Worm (Caenorhabditis elegans) whole organism, young adult: ENCODE results near the gene sma-5.

ENCODE experiments used
- B0261.1 ChIP-seq: sonication (generic microtip); optimal IDR thresholded peaks from 2 replicates; lab custom pipeline; 2016; ENCODE audit warnings: mild to moderate bottlenecking, missing genetic modification characterization, moderate library complexity, missing compliant biosample characterization
- F23B12.7 ChIP-seq: sonication (generic microtip); optimal IDR thresholded peaks from 2 replicates; lab custom pipeline; 2017; ENCODE audit warnings: missing genetic modification characterization, mild to moderate bottlenecking, missing compliant biosample characterization, antibody characterized with exemption, moderate library complexity; ENCODE audit not compliant: insufficient read depth
- F55B11.4 ChIP-seq: sonication (generic microtip); optimal IDR thresholded peaks from 2 replicates; lab custom pipeline; 2016; ENCODE audit warnings: missing compliant biosample characterization, missing genetic modification characterization, borderline replicate concordance; ENCODE audit not compliant: insufficient read depth
- F57A8.1 ChIP-seq: fragments of 200-800 bp; sonication (Bioruptor generic); optimal IDR thresholded peaks from 2 replicates; lab custom pipeline; 2018; ENCODE audit warnings: mild to moderate bottlenecking, missing genetic modification characterization, moderate library complexity, missing compliant biosample characterization
- Y67H2A.10 ChIP-seq: fragments of 200-800 bp; sonication (Bioruptor generic); conservative IDR thresholded peaks from 2 replicates; pipeline ENCODE4 v1.3.6; 2022; ENCODE audit warnings: missing genetic modification reagents, missing genetic modification characterization, missing compliant biosample characterization
- Y95B8A.8 ChIP-seq: fragments of 200-800 bp; sonication (Bioruptor generic); IDR thresholded peaks from 2 replicates; pipeline ENCODE4 v1.3.6; 2022; ENCODE audit warnings: missing genetic modification reagents, missing genetic modification characterization, missing compliant biosample characterization
- ZK185.1 ChIP-seq: sonication (generic microtip); optimal IDR thresholded peaks from 2 replicates; lab custom pipeline; 2016; ENCODE audit warnings: mild to moderate bottlenecking, missing genetic modification characterization, missing compliant biosample characterization; ENCODE audit not compliant: poor library complexity, severe bottlenecking
- akir-1 ChIP-seq: fragments of 200-800 bp; sonication (Bioruptor generic); optimal IDR thresholded peaks from 2 replicates; lab custom pipeline; 2018; ENCODE audit warnings: mild to moderate bottlenecking, missing genetic modification characterization, moderate library complexity, missing compliant biosample characterization
- aptf-2 ChIP-seq: fragments of 200-800 bp; sonication (Bioruptor generic); conservative IDR thresholded peaks from 2 replicates; pipeline ENCODE4 v1.3.6; 2022; ENCODE audit warnings: missing genetic modification reagents, missing genetic modification characterization, missing compliant biosample characterization
- attf-5 ChIP-seq: fragments of 200-800 bp; sonication (Bioruptor generic); optimal IDR thresholded peaks from 2 replicates; lab custom pipeline; 2018; ENCODE audit warnings: mild to moderate bottlenecking, missing genetic modification characterization, missing compliant biosample characterization
- ceh-27 ChIP-seq: fragments of 200-800 bp; sonication (Bioruptor generic); optimal IDR thresholded peaks from 2 replicates; lab custom pipeline; 2018; ENCODE audit warnings: mild to moderate bottlenecking, missing genetic modification characterization, moderate library complexity, missing compliant biosample characterization
- ceh-40 ChIP-seq: fragments of 200-800 bp; sonication (Bioruptor generic); IDR thresholded peaks from 2 replicates; pipeline ENCODE4 v1.3.6; 2022; ENCODE audit warnings: missing genetic modification characterization, missing compliant biosample characterization
- ceh-58 ChIP-seq: fragments of 200-800 bp; sonication (Bioruptor generic); IDR thresholded peaks from 2 replicates; pipeline ENCODE4 v1.3.6; 2022; ENCODE audit warnings: missing genetic modification characterization, missing compliant biosample characterization
- ceh-91 ChIP-seq: fragments of 200-800 bp; sonication (Bioruptor generic); IDR thresholded peaks from 2 replicates; pipeline ENCODE4 v1.3.6; 2022; ENCODE audit warnings: missing genetic modification reagents, missing genetic modification characterization, missing compliant biosample characterization
- chd-7 ChIP-seq: sonication (generic microtip); optimal IDR thresholded peaks from 2 replicates; lab custom pipeline; 2016; ENCODE audit warnings: mild to moderate bottlenecking, missing genetic modification characterization, moderate library complexity, missing compliant biosample characterization
- egl-18 ChIP-seq: fragments of 200-800 bp; sonication (Bioruptor generic); IDR thresholded peaks from 2 replicates; pipeline ENCODE4 v1.3.6; 2022; ENCODE audit warnings: missing genetic modification reagents, missing genetic modification characterization, missing compliant biosample characterization
- egl-44 ChIP-seq: fragments of 200-800 bp; sonication (Bioruptor generic); IDR thresholded peaks from 2 replicates; pipeline ENCODE4 v1.3.6; 2022; ENCODE audit warnings: missing genetic modification reagents, missing genetic modification characterization, missing compliant biosample characterization
- fkh-3 ChIP-seq: sonication (generic microtip); optimal IDR thresholded peaks from 2 replicates; lab custom pipeline; 2016; ENCODE audit warnings: mild to moderate bottlenecking, missing genetic modification characterization, missing compliant biosample characterization
- him-1 ChIP-seq: sonication (generic microtip); optimal IDR thresholded peaks from 2 replicates; lab custom pipeline; 2016; ENCODE audit warnings: missing genotype, missing genetic modification reagents, missing genetic modification characterization, missing compliant biosample characterization
- hlh-26 ChIP-seq: fragments of 200-800 bp; sonication (Bioruptor generic); conservative IDR thresholded peaks from 2 replicates; pipeline ENCODE4 v1.3.6; 2022; ENCODE audit warnings: missing genetic modification reagents, missing genetic modification characterization, missing compliant biosample characterization
- hmg-20 ChIP-seq: fragments of 200-800 bp; sonication (Bioruptor generic); IDR thresholded peaks from 2 replicates; pipeline ENCODE4 v1.3.6; 2022; ENCODE audit warnings: missing genetic modification reagents, missing genetic modification characterization, missing compliant biosample characterization
- let-526 ChIP-seq: fragments of 200-800 bp; sonication (Bioruptor generic); IDR thresholded peaks from 2 replicates; pipeline ENCODE4 v1.3.6; 2022; ENCODE audit warnings: missing genetic modification reagents, missing genetic modification characterization, missing compliant biosample characterization
- let-607 ChIP-seq, 2 experiments: fragments of 200-800 bp in 1 of 2; sonication (Bioruptor generic) in 1 of 2; sonication (generic microtip) in 1 of 2; optimal IDR thresholded peaks; 2 replicates each; lab custom pipeline; 2016 to 2018; ENCODE audit warnings: mild to moderate bottlenecking in 2 of 2, missing compliant biosample characterization in 2 of 2, missing genetic modification characterization in 2 of 2, moderate library complexity in 2 of 2, missing genotype in 1 of 2
- lin-26 ChIP-seq: fragments of 200-800 bp; sonication (Bioruptor generic); IDR thresholded peaks from 2 replicates; pipeline ENCODE4 v1.3.6; 2022; ENCODE audit warnings: missing genetic modification reagents, missing genetic modification characterization, missing compliant biosample characterization
- lin-40 ChIP-seq: sonication (generic microtip); optimal IDR thresholded peaks from 2 replicates; lab custom pipeline; 2016; ENCODE audit warnings: missing genetic modification characterization, mild to moderate bottlenecking, missing compliant biosample characterization, missing genotype, missing genetic modification reagents
- lir-1 ChIP-seq: fragments of 200-800 bp; sonication (Bioruptor generic); conservative IDR thresholded peaks from 2 replicates; pipeline ENCODE4 v1.3.6; 2022; ENCODE audit warnings: missing genetic modification reagents, missing genetic modification characterization, missing compliant biosample characterization
- lsy-27 ChIP-seq: sonication (generic microtip); optimal IDR thresholded peaks from 2 replicates; lab custom pipeline; 2017; ENCODE audit warnings: missing genetic modification characterization, mild to moderate bottlenecking, missing compliant biosample characterization, antibody characterized with exemption, missing genotype, borderline replicate concordance; ENCODE audit not compliant: insufficient read depth
- mel-28 ChIP-seq: sonication (generic microtip); optimal IDR thresholded peaks from 2 replicates; lab custom pipeline; 2016; ENCODE audit warnings: borderline replicate concordance, mild to moderate bottlenecking, missing genetic modification characterization, missing compliant biosample characterization
- mes-4 ChIP-seq: sonication (generic microtip); optimal IDR thresholded peaks from 2 replicates; lab custom pipeline; 2016; ENCODE audit warnings: missing genotype, missing genetic modification characterization, missing compliant biosample characterization
- mxl-1 ChIP-seq: sonication (generic microtip); optimal IDR thresholded peaks from 2 replicates; lab custom pipeline; 2016; ENCODE audit warnings: missing genetic modification characterization, missing compliant biosample characterization
- nfyb-1 ChIP-seq: fragments of 200-800 bp; sonication (Bioruptor generic); IDR thresholded peaks from 2 replicates; pipeline ENCODE4 v1.3.6; 2022; ENCODE audit warnings: missing genetic modification reagents, missing genetic modification characterization, missing compliant biosample characterization
- nhr-179 ChIP-seq: sonication (generic microtip); optimal IDR thresholded peaks from 2 replicates; lab custom pipeline; 2016; ENCODE audit warnings: mild to moderate bottlenecking, missing genetic modification characterization, missing compliant biosample characterization
- nhr-90 ChIP-seq: sonication (generic microtip); optimal IDR thresholded peaks from 2 replicates; lab custom pipeline; 2016; ENCODE audit warnings: missing genotype, mild to moderate bottlenecking, missing genetic modification characterization, missing compliant biosample characterization
- pha-4 ChIP-seq: fragments of 150-350 bp; sonication (generic microtip); optimal IDR thresholded peaks from 2 replicates; lab custom pipeline; 2014; ENCODE audit warnings: missing biosample characterization, missing genetic modification reagents, missing genetic modification characterization
- rcor-1 ChIP-seq: fragments of 200-800 bp; sonication (Bioruptor generic); IDR thresholded peaks from 2 replicates; pipeline ENCODE4 v1.3.6; 2022; ENCODE audit warnings: missing genetic modification reagents, missing genetic modification characterization, missing compliant biosample characterization
- rec-8 ChIP-seq, 2 experiments: sonication (generic microtip); optimal IDR thresholded peaks; 2 replicates each; lab custom pipeline; 2016; ENCODE audit warnings: mild to moderate bottlenecking in 2 of 2, missing genetic modification characterization in 2 of 2, missing genetic modification reagents in 2 of 2, missing genotype in 2 of 2, missing biosample characterization in 1 of 2, missing compliant biosample characterization in 1 of 2, moderate library complexity in 1 of 2
- sdz-38 ChIP-seq: sonication (generic microtip); optimal IDR thresholded peaks from 2 replicates; lab custom pipeline; 2016; ENCODE audit warnings: missing genotype, missing genetic modification characterization, missing compliant biosample characterization
- sea-2 ChIP-seq: fragments of 200-800 bp; sonication (Bioruptor generic); IDR thresholded peaks from 2 replicates; pipeline ENCODE4 v1.3.6; 2022; ENCODE audit warnings: missing genetic modification characterization, missing compliant biosample characterization
- tlf-1 ChIP-seq: fragments of 200-800 bp; sonication (Bioruptor generic); optimal IDR thresholded peaks from 2 replicates; lab custom pipeline; 2018; ENCODE audit warnings: mild to moderate bottlenecking, missing genetic modification characterization, missing compliant biosample characterization
- zim-3 ChIP-seq: sonication (generic microtip); optimal IDR thresholded peaks from 2 replicates; lab custom pipeline; 2017; ENCODE audit warnings: mild to moderate bottlenecking, missing genetic modification characterization, moderate library complexity, missing compliant biosample characterization
- ztf-22 ChIP-seq: fragments of 200-800 bp; sonication (Bioruptor generic); optimal IDR thresholded peaks from 2 replicates; lab custom pipeline; 2018; ENCODE audit warnings: mild to moderate bottlenecking, missing genetic modification characterization, moderate library complexity, missing compliant biosample characterization
- ztf-26 ChIP-seq: sonication (generic microtip); optimal IDR thresholded peaks from 2 replicates; lab custom pipeline; 2017; ENCODE audit warnings: missing genetic modification characterization, missing compliant biosample characterization
- ztf-28 ChIP-seq: fragments of 200-800 bp; sonication (Bioruptor generic); IDR thresholded peaks from 2 replicates; pipeline ENCODE4 v1.3.6; 2022; ENCODE audit warnings: missing genetic modification reagents, missing genetic modification characterization, missing compliant biosample characterization

sma-5 gene

ce11 chrX:12005499-12005959 is at the start of gene sma-5:
Gene sma-5, minus strand, starts transcription at chrX:12005549.
- TF ChIP-seq egl-44 (GFP tag; lab: Robert Waterston, UW) (no peak), egl-18 (GFP tag; lab: Robert Waterston, UW) (no peak), zim-3 (no peak), B0261.1 (tag; lab: Kevin White, UChicago) (no peak)

- no peak for TF ChIP-seq nhr-90
- no peak for TF ChIP-seq ceh-58 (GFP tag; lab: Robert Waterston, UW)
- no peak for TF ChIP-seq ztf-28 (GFP tag; lab: Robert Waterston, UW)
- no peak for TF ChIP-seq him-1 (tag; lab: Kevin White, UChicago)
- TF ChIP-seq sea-2 (GFP tag; lab: Robert Waterston, UW), result no peak
- no peak for TF ChIP-seq F55B11.4 (tag; lab: Kevin White, UChicago)
- TF ChIP-seq ceh-40, result no peak
- TF ChIP-seq Y95B8A.8 (GFP tag; lab: Robert Waterston, UW), result no peak
- TF ChIP-seq tlf-1 (GFP tag; lab: Kevin White, UChicago), result no peak
- no peak for TF ChIP-seq ZK185.1 (tag; lab: Kevin White, UChicago)
- TF ChIP-seq sdz-38 (tag; lab: Kevin White, UChicago), result no peak
- TF ChIP-seq F57A8.1 (GFP tag; lab: Kevin White, UChicago), result no peak
- TF ChIP-seq F23B12.7 (tag; lab: Kevin White, UChicago), result no peak
- no peak for TF ChIP-seq ceh-27 (GFP tag; lab: Kevin White, UChicago)
- no peak for TF ChIP-seq nfyb-1 (GFP tag; lab: Robert Waterston, UW)
These were observed 33.4 kb upstream of the sma-5 start for ce11 chrX:12038728-12039127.

ce11 chrX:12037978-12038377 is 32.6 kb upstream of the sma-5 start:
- TF ChIP-seq attf-5 (GFP tag; lab: Kevin White, UChicago) (no peak), lir-1 (GFP tag; lab: Robert Waterston, UW) (no peak), lsy-27 (tag; lab: Kevin White, UChicago) (no peak), ceh-91 (GFP tag; lab: Robert Waterston, UW) (no peak), mxl-1 (tag; lab: Kevin White, UChicago) (no peak), mes-4 (tag; lab: Kevin White, UChicago) (no peak), fkh-3 (tag; lab: Kevin White, UChicago) (no peak), nhr-179 (tag; lab: Kevin White, UChicago) (no peak), F55B11.4 (tag; lab: Kevin White, UChicago) (no peak), let-607 (tag; optimal IDR thresholded peaks at IDR 0.05; lab: Kevin White, UChicago) (no peak), lin-40 (tag; lab: Kevin White, UChicago) (no peak), B0261.1 (tag; lab: Kevin White, UChicago) (no peak), let-526 (GFP tag; lab: Robert Waterston, UW) (no peak), ztf-26 (tag; lab: Kevin White, UChicago) (no peak), mel-28 (tag; lab: Kevin White, UChicago) (no peak), sdz-38 (tag; lab: Kevin White, UChicago) (no peak)

- TF ChIP-seq B0261.1 (tag; lab: Kevin White, UChicago) (no peak), aptf-2 (GFP tag; lab: Robert Waterston, UW) (no peak), lin-26 (no peak), akir-1 (GFP tag; lab: Kevin White, UChicago) (no peak), hlh-26 (GFP tag; lab: Robert Waterston, UW) (no peak), pha-4 (no peak), Y67H2A.10 (GFP tag; lab: Robert Waterston, UW) (no peak), rcor-1 (no peak), rec-8 (tag; optimal IDR thresholded peaks at IDR 0.05; lab: Kevin White, UChicago) (no peak), chd-7 (no peak), hmg-20 (GFP tag; lab: Robert Waterston, UW) (no peak), ztf-22 (no peak), egl-18 (GFP tag; lab: Robert Waterston, UW) (no peak), attf-5 (GFP tag; lab: Kevin White, UChicago) (no peak)
These were observed 30.8 kb upstream of the sma-5 start for ce11 chrX:12036114-12036513.
